Fruit fly (Drosophila melanogaster) whole organism, adult: Measurements from ENCODE around the gene Mpv17.

Experiments used
- CG7101 ChIP-seq: fragments of 200-800 bp; sonication (Bioruptor generic); optimal IDR thresholded peaks from 2 replicates; lab custom pipeline; 2018; ENCODE audit warnings: missing biosample characterization, mild to moderate bottlenecking, missing genetic modification characterization, moderate library complexity
- toe ChIP-seq: fragments of 200-800 bp; sonication (Bioruptor generic); optimal IDR thresholded peaks from 2 replicates; lab custom pipeline; 2016; ENCODE audit warnings: missing biosample characterization, missing genetic modification characterization

The Mpv17 gene

dm6 chr4:979634-980474, 49.3 kb downstream of the Mpv17 start:
- TF ChIP-seq toe (peak; percentile 3), CG7101 (no peak)
